Fruit fly (Drosophila melanogaster) whole organism, prepupa: ENCODE data around the gene wisp.

Source experiments
- CG6792 ChIP-seq: fragments of 200-800 bp; sonication (Bioruptor generic); optimal IDR thresholded peaks from 3 replicates; lab custom pipeline; 2016; ENCODE audit warnings: missing biosample characterization, missing genetic modification characterization
- CG6808 ChIP-seq: fragments of 200-800 bp; sonication (Bioruptor generic); optimal IDR thresholded peaks from 3 replicates; lab custom pipeline; 2017; ENCODE audit warnings: missing biosample characterization, missing genetic modification characterization, mild to moderate bottlenecking, moderate library complexity, missing genetic modification reagents
- Ets96B ChIP-seq: fragments of 200-800 bp; optimal IDR thresholded peaks from 2 replicates; lab custom pipeline; 2019; ENCODE audit warnings: missing biosample characterization, mild to moderate bottlenecking, missing genetic modification characterization, moderate library complexity

dm6 chrX:11913581-11913980 is 19.8 kb downstream of the wisp start:
- TF ChIP-seq Ets96B (tag; lab: Kevin White, UChicago) (no peak), CG6808 (GFP tag; lab: Kevin White, UChicago) (no peak), CG6792 (GFP tag; lab: Kevin White, UChicago) (no peak)
